Worm (Caenorhabditis elegans): ENCODE results near the gene F12A10.1.

ce11 chrII:5533642-5534041 lies 37.3 kb downstream of the F12A10.1 start, which contains the start of gene hlh-26:
- no peak for TF ChIP-seq ceh-28 (tag; optimal IDR thresholded peaks at IDR 0.05)
- no peak for TF ChIP-seq hlh-30 (tag; optimal IDR thresholded peaks at IDR 0.05; ENCODE audit: insufficient read depth)
- TF ChIP-seq lin-39 (tag; optimal IDR thresholded peaks at IDR 0.05) = no peak
- no peak for TF ChIP-seq saeg-2 (GFP tag; IDR thresholded peaks at IDR 0.05)
- TF ChIP-seq jun-1 (tag; optimal IDR thresholded peaks at IDR 0.05) = no peak
